Worm (Caenorhabditis elegans) whole organism, L4 larva: ENCODE data around the gene K03A11.6.

Experiments
- Y5F2A.4 ChIP-seq: fragments of 200-800 bp; sonication (Bioruptor generic); optimal IDR thresholded peaks from 2 replicates; lab custom pipeline; 2018; ENCODE audit warnings: mild to moderate bottlenecking, missing genetic modification characterization, missing compliant biosample characterization
- aly-2 ChIP-seq: sonication (generic microtip); optimal IDR thresholded peaks from 2 replicates; lab custom pipeline; 2018; ENCODE audit warnings: missing biosample characterization, missing genetic modification characterization
- ces-1 ChIP-seq: fragments of 150-350 bp; sonication (generic microtip); optimal IDR thresholded peaks from 4 replicates; lab custom pipeline; 2014; ENCODE audit warnings: missing biosample characterization, missing genetic modification reagents, missing genetic modification characterization
- cey-2 ChIP-seq: sonication (generic microtip); optimal IDR thresholded peaks from 3 replicates; lab custom pipeline; 2017; ENCODE audit warnings: missing genetic modification characterization, mild to moderate bottlenecking, missing compliant biosample characterization, antibody characterized with exemption, borderline replicate concordance; ENCODE audit not compliant: insufficient read depth
- daf-19 ChIP-seq: fragments of 200-800 bp; sonication (Bioruptor generic); conservative IDR thresholded peaks from 2 replicates; pipeline ENCODE4 v1.3.6; 2022; ENCODE audit warnings: missing genetic modification characterization, missing compliant biosample characterization
- fos-1 ChIP-seq: fragments of 150-350 bp; optimal IDR thresholded peaks from 2 replicates; lab custom pipeline; 2014; ENCODE audit warnings: missing biosample characterization, missing genetic modification characterization
- gei-8 ChIP-seq: fragments of 200-800 bp; sonication (Bioruptor generic); optimal IDR thresholded peaks from 2 replicates; lab custom pipeline; 2018; ENCODE audit warnings: mild to moderate bottlenecking, missing genetic modification characterization, missing compliant biosample characterization
- mdl-1 ChIP-seq, 2 experiments: fragments of 150-350 bp in 1 of 2; sonication (generic microtip) in 1 of 2; optimal IDR thresholded peaks; 2 replicates each; lab custom pipeline; 2014 to 2017; ENCODE audit warnings: missing biosample characterization in 2 of 2, missing genetic modification characterization in 2 of 2
- nhr-102 ChIP-seq: sonication (generic microtip); optimal IDR thresholded peaks from 2 replicates; lab custom pipeline; 2016; ENCODE audit warnings: mild to moderate bottlenecking, missing genetic modification characterization, moderate library complexity, missing compliant biosample characterization
- rbr-2 ChIP-seq: sonication (generic microtip); optimal IDR thresholded peaks from 2 replicates; lab custom pipeline; 2016; ENCODE audit warnings: missing genotype, missing genetic modification characterization, missing compliant biosample characterization
- unc-39 ChIP-seq: sonication (generic microtip); optimal IDR thresholded peaks from 2 replicates; lab custom pipeline; 2017; ENCODE audit warnings: missing biosample characterization, missing genetic modification characterization
- zag-1 ChIP-seq: fragments of 150-350 bp; optimal IDR thresholded peaks from 2 replicates; lab custom pipeline; 2014; ENCODE audit warnings: missing biosample characterization, missing genetic modification characterization
- zip-2 ChIP-seq: fragments of 150-350 bp; optimal IDR thresholded peaks from 2 replicates; lab custom pipeline; 2014; ENCODE audit warnings: missing biosample characterization, missing genetic modification characterization
- ztf-11 ChIP-seq: fragments of 150-350 bp; optimal IDR thresholded peaks from 2 replicates; lab custom pipeline; 2014; ENCODE audit warnings: missing biosample characterization, missing genetic modification characterization

DNA sequence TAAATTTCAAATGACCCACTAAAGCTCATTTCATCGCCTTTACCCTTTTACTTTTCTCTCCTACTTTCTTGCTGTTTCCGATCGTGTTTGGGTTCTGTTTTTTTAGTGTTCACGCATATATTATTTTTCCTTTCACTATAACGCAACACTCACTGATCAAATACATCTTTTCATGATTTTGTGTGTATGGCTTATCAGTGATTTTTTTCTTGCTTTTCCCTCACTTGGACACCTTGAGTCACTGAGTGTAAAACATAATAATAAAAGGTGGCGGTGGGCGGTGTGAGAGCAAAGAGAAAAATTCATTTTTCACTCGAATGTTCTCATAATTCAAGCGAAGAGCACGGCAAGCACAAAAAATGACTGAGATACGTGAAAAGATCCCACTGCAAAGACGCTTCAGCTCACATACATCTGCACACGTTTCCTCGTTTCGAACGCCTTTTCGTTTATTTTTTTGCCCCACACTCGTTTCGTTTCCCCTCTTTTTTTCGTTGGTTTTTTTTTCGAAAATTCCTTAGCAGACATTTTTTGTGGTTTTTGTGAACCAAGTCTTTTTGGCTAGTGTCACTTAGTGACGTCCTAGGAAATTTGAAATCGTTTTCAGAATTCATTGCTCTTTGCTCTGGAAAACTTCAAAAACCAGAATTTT lies 7.4 kb downstream of the K03A11.6 start, which contains the start of gene K03A11.5:
- TF ChIP-seq mdl-1 (tag; optimal IDR thresholded peaks at IDR 0.05; lab: Kevin White, UChicago) (no peak), daf-19 (GFP tag; lab: Robert Waterston, UW) (no peak), zag-1 (tag; lab: Kevin White, UChicago) (no peak), ztf-11 (tag; lab: Kevin White, UChicago) (no peak), gei-8 (no peak), rbr-2 (tag; lab: Kevin White, UChicago) (no peak), cey-2 (tag; lab: Kevin White, UChicago) (no peak), zip-2 (tag; lab: Kevin White, UChicago) (no peak), nhr-102 (no peak), ces-1 (GFP tag; lab: Kevin White, UChicago) (no peak), unc-39 (tag; lab: Kevin White, UChicago) (no peak), aly-2 (tag; lab: Kevin White, UChicago) (no peak), Y5F2A.4 (no peak), fos-1 (tag; lab: Kevin White, UChicago) (no peak)
